Fruit fly (Drosophila melanogaster): Measurements from ENCODE around the gene CG12099.
A peak's percentile ranks its signal among the peaks of the same experiment; 100 is the strongest.

CG12099 gene

dm6 chr3L:1549148-1549547, 9.1 kb downstream of the CG12099 start (continued):
- TF ChIP-seq CG12299 (tag; optimal IDR thresholded peaks at IDR 0.05) (no peak), unpg (GFP tag; optimal IDR thresholded peaks at IDR 0.05) (peak; percentile 20), danr (GFP tag; IDR thresholded peaks at IDR 0.05) (no peak; the same call in 1 of the 2 replicates), CG6813 (GFP tag; optimal IDR thresholded peaks at IDR 0.05) (peak; percentile 32), stc (GFP tag; IDR thresholded peaks at IDR 0.05) (peak; percentile 30; the same call in 1 of the 2 replicates), crol (GFP tag; IDR thresholded peaks at IDR 0.05) (no peak), CG17829 (tag; optimal IDR thresholded peaks at IDR 0.05) (no peak), CG2199 (GFP tag; IDR thresholded peaks at IDR 0.05) (peak; percentile 78; the same call in 2 of the 3 replicates), CG2712 (tag; optimal IDR thresholded peaks at IDR 0.05) (peak; percentile 32), Awh (GFP tag; IDR thresholded peaks at IDR 0.05) (peak; percentile 12; the same call in 1 of the 2 replicates), al (GFP tag; IDR thresholded peaks at IDR 0.05) (peak; percentile 17; the same call in 1 of the 2 replicates), ATbp (GFP tag; optimal IDR thresholded peaks at IDR 0.05) (peak; percentile 30), CG18262 (tag; optimal IDR thresholded peaks at IDR 0.05) (no peak), nmo (GFP tag; optimal IDR thresholded peaks at IDR 0.05) (peak; percentile 13), twi (tag; optimal IDR thresholded peaks at IDR 0.05) (peak; percentile 13), CG3065 (GFP tag; optimal IDR thresholded peaks at IDR 0.05) (no peak), chn (GFP tag; optimal IDR thresholded peaks at IDR 0.05) (peak; percentile 14), CG15269 (tag; optimal IDR thresholded peaks at IDR 0.05) (peak; percentile 42), rib (GFP tag; IDR thresholded peaks at IDR 0.05) (no peak), CG8290 (GFP tag; optimal IDR thresholded peaks at IDR 0.05) (no peak), CG8290 (tag; optimal IDR thresholded peaks at IDR 0.05) (peak in 1 of 2 experiments; percentile 36), CG12219 (GFP tag; optimal IDR thresholded peaks at IDR 0.05) (no peak), CG30403 (GFP tag; optimal IDR thresholded peaks at IDR 0.05) (peak; percentile 36), CG14014 (GFP tag; IDR thresholded peaks at IDR 0.05) (peak; percentile 57; the same call in 1 of the 2 replicates), CG1602 (GFP tag; optimal IDR thresholded peaks at IDR 0.05) (no peak), CG1832 (GFP tag; optimal IDR thresholded peaks at IDR 0.05) (no peak), nau (GFP tag; optimal IDR thresholded peaks at IDR 0.05) (no peak), CG7357 (GFP tag; IDR thresholded peaks at IDR 0.05) (no peak), CG12071 (GFP tag; optimal IDR thresholded peaks at IDR 0.05) (peak; percentile 9), CG9215 (GFP tag; IDR thresholded peaks at IDR 0.05) (peak; percentile 30; the same call in 1 of the 2 replicates), HmgZ (tag; optimal IDR thresholded peaks at IDR 0.05) (no peak), Sry-δ (GFP tag; optimal IDR thresholded peaks at IDR 0.05) (no peak), B-H1 (GFP tag; IDR thresholded peaks at IDR 0.05) (peak; percentile 16; the same call in 1 of the 3 replicates), CG34376 (GFP tag; optimal IDR thresholded peaks at IDR 0.05) (no peak), pita (GFP tag; optimal IDR thresholded peaks at IDR 0.05) (no peak), ewg (GFP tag; optimal IDR thresholded peaks at IDR 0.05) (no peak), CG12391 (tag; optimal IDR thresholded peaks at IDR 0.05) (peak; percentile 1), Gug (GFP tag; IDR thresholded peaks at IDR 0.05) (no peak), CG17385 (GFP tag; optimal IDR thresholded peaks at IDR 0.05) (peak; percentile 8), cwo (GFP tag; optimal IDR thresholded peaks at IDR 0.05) (peak; percentile 84), CG1024 (GFP tag; IDR thresholded peaks at IDR 0.05) (peak; percentile 17; the same call in 1 of the 2 replicates), bsh (GFP tag; optimal IDR thresholded peaks at IDR 0.05) (no peak), CG8388 (GFP tag; optimal IDR thresholded peaks at IDR 0.05) (no peak), exex (tag; optimal IDR thresholded peaks at IDR 0.05) (no peak), Ssrp (tag; optimal IDR thresholded peaks at IDR 0.05) (peak; percentile 35), knrl (GFP tag; IDR thresholded peaks at IDR 0.05; ENCODE audit: partially characterized antibody) (no peak), CG13287 (GFP tag; IDR thresholded peaks at IDR 0.05; ENCODE audit: partially characterized antibody) (no peak), chm (GFP tag; IDR thresholded peaks at IDR 0.05) (no peak), Lim3 (GFP tag; IDR thresholded peaks at IDR 0.05) (no peak), CG4282 (GFP tag; optimal IDR thresholded peaks at IDR 0.05) (peak; percentile 22), cad (GFP tag; optimal IDR thresholded peaks at IDR 0.05) (no peak)
